Worm (Caenorhabditis elegans) whole organism, L4 larva: Measurements from ENCODE around the gene mig-18.

Experiments
- F10B5.3 ChIP-seq: sonication (generic microtip); optimal IDR thresholded peaks from 2 replicates; lab custom pipeline; 2016; ENCODE audit warnings: mild to moderate bottlenecking, missing genetic modification characterization, missing compliant biosample characterization
- F44E2.7 ChIP-seq: fragments of 200-800 bp; sonication (Bioruptor generic); IDR thresholded peaks from 2 replicates; pipeline ENCODE4 v2.1.2; 2022; ENCODE audit warnings: missing genetic modification characterization, missing compliant biosample characterization
- R02D3.7 ChIP-seq: fragments of 150-350 bp; sonication (generic microtip); optimal IDR thresholded peaks from 3 replicates; lab custom pipeline; 2014; ENCODE audit warnings: missing biosample characterization, missing genetic modification characterization
- T20F7.1 ChIP-seq: fragments of 200-800 bp; sonication (Bioruptor generic); optimal IDR thresholded peaks from 2 replicates; lab custom pipeline; 2018; ENCODE audit warnings: mild to moderate bottlenecking, missing genetic modification characterization, missing compliant biosample characterization
- T26A8.4 ChIP-seq: fragments of 200-800 bp; sonication (Bioruptor generic); IDR thresholded peaks from 2 replicates; pipeline ENCODE4 v1.3.6; 2022; ENCODE audit warnings: missing genetic modification characterization, missing compliant biosample characterization
- Y48G9A.11 ChIP-seq: fragments of 200-800 bp; sonication (Bioruptor generic); IDR thresholded peaks from 2 replicates; pipeline ENCODE4 v1.3.6; 2022; ENCODE audit warnings: missing genetic modification reagents, missing genetic modification characterization, missing compliant biosample characterization
- ZK337.2 ChIP-seq: fragments of 200-800 bp; sonication (Bioruptor generic); IDR thresholded peaks from 2 replicates; pipeline ENCODE4 v1.3.6; 2022; ENCODE audit warnings: missing genetic modification reagents, missing genetic modification characterization, missing compliant biosample characterization
- ZK546.5 ChIP-seq, 2 experiments: sonication (generic microtip); optimal IDR thresholded peaks; 2 replicates each; lab custom pipeline; 2017; ENCODE audit warnings: missing biosample characterization in 2 of 2, missing genetic modification characterization in 2 of 2
- aha-1 ChIP-seq: fragments of 150-350 bp; peaks from one replicate; lab custom pipeline; 2014; ENCODE audit warnings: missing biosample characterization, missing genetic modification characterization
- aly-2 ChIP-seq: sonication (generic microtip); optimal IDR thresholded peaks from 2 replicates; lab custom pipeline; 2018; ENCODE audit warnings: missing biosample characterization, missing genetic modification characterization
- ama-1 ChIP-seq: fragments of 150-350 bp; optimal IDR thresholded peaks from 2 replicates; lab custom pipeline; 2014; ENCODE audit warnings: inconsistent platforms, mixed read lengths
- ceh-32 ChIP-seq: sonication (generic microtip); optimal IDR thresholded peaks from 2 replicates; lab custom pipeline; 2016; ENCODE audit warnings: mild to moderate bottlenecking, missing genetic modification characterization, missing compliant biosample characterization; ENCODE audit not compliant: poor library complexity
- ceh-44 ChIP-seq: fragments of 200-800 bp; sonication (Bioruptor generic); IDR thresholded peaks from 2 replicates; pipeline ENCODE4 v1.3.6; 2022; ENCODE audit warnings: missing genetic modification reagents, missing genetic modification characterization, missing compliant biosample characterization
- ctbp-1 ChIP-seq: fragments of 200-800 bp; sonication (Bioruptor generic); IDR thresholded peaks from 2 replicates; pipeline ENCODE4 v1.3.6; 2022; ENCODE audit warnings: missing genetic modification reagents, missing genetic modification characterization, missing compliant biosample characterization
- daf-16 ChIP-seq, 3 experiments: sonication (generic microtip); optimal IDR thresholded peaks; 2 replicates each; lab custom pipeline; 2016 to 2017; ENCODE audit warnings: missing genetic modification characterization in 3 of 3, missing genetic modification reagents in 3 of 3, mild to moderate bottlenecking in 2 of 3, missing compliant biosample characterization in 2 of 3, missing biosample characterization in 1 of 3, moderate library complexity in 1 of 3
- dmd-6 ChIP-seq: fragments of 200-800 bp; sonication (Bioruptor generic); IDR thresholded peaks from 2 replicates; pipeline ENCODE4 v1.3.6; 2022; ENCODE audit warnings: missing genetic modification reagents, missing genetic modification characterization, missing compliant biosample characterization
- dmd-9 ChIP-seq: fragments of 200-800 bp; sonication (Bioruptor generic); IDR thresholded peaks from 2 replicates; pipeline ENCODE4 v1.3.6; 2022; ENCODE audit warnings: missing genetic modification reagents, missing genetic modification characterization, missing compliant biosample characterization
- dpl-1 ChIP-seq: fragments of 150-350 bp; optimal IDR thresholded peaks from 2 replicates; lab custom pipeline; 2014; ENCODE audit warnings: missing biosample characterization, missing genetic modification reagents, missing genetic modification characterization
- dve-1 ChIP-seq: sonication (generic microtip); optimal IDR thresholded peaks from 2 replicates; lab custom pipeline; 2017; ENCODE audit warnings: antibody characterized with exemption, mild to moderate bottlenecking, missing genetic modification characterization, missing compliant biosample characterization; ENCODE audit not compliant: insufficient read depth
- egl-43 ChIP-seq: fragments of 200-800 bp; sonication (Bioruptor generic); IDR thresholded peaks from 2 replicates; pipeline ENCODE4 v1.3.6; 2022; ENCODE audit warnings: missing genetic modification reagents, missing genetic modification characterization, missing compliant biosample characterization
- hlh-11 ChIP-seq: fragments of 200-800 bp; sonication (Bioruptor generic); optimal IDR thresholded peaks from 2 replicates; lab custom pipeline; 2018; ENCODE audit warnings: mild to moderate bottlenecking, missing genetic modification characterization, missing compliant biosample characterization
- jun-1 ChIP-seq: fragments of 150-350 bp; optimal IDR thresholded peaks from 2 replicates; lab custom pipeline; 2014; ENCODE audit warnings: missing biosample characterization, missing genetic modification reagents, missing genetic modification characterization
- lin-1 ChIP-seq: fragments of 200-800 bp; sonication (Bioruptor generic); IDR thresholded peaks from 2 replicates; pipeline ENCODE4 v1.3.6; 2022; ENCODE audit warnings: missing genetic modification reagents, missing genetic modification characterization, missing compliant biosample characterization
- lin-15B ChIP-seq: fragments of 150-350 bp; sonication (generic microtip); optimal IDR thresholded peaks from 3 replicates; lab custom pipeline; 2014; ENCODE audit warnings: missing biosample characterization, missing genetic modification characterization
- lin-29 ChIP-seq: fragments of 200-800 bp; sonication (Bioruptor generic); IDR thresholded peaks from 2 replicates; pipeline ENCODE4 v1.3.6; 2022; ENCODE audit warnings: missing genetic modification reagents, missing genetic modification characterization, missing compliant biosample characterization
- lin-38 ChIP-seq: fragments of 200-800 bp; sonication (Bioruptor generic); IDR thresholded peaks from 2 replicates; pipeline ENCODE4 v1.3.6; 2022; ENCODE audit warnings: missing genetic modification reagents, missing genetic modification characterization, missing compliant biosample characterization
- lin-39 ChIP-seq: fragments of 150-350 bp; optimal IDR thresholded peaks from 2 replicates; lab custom pipeline; 2014; ENCODE audit warnings: missing biosample characterization, missing genetic modification reagents, missing genetic modification characterization
- lir-3 ChIP-seq: sonication (generic microtip); optimal IDR thresholded peaks from 2 replicates; lab custom pipeline; 2016; ENCODE audit warnings: mild to moderate bottlenecking, missing genetic modification characterization, missing compliant biosample characterization
- madf-9 ChIP-seq: fragments of 200-800 bp; sonication (Bioruptor generic); conservative IDR thresholded peaks from 2 replicates; pipeline ENCODE4 v1.3.6; 2022; ENCODE audit warnings: missing genetic modification reagents, missing genetic modification characterization, missing compliant biosample characterization
- mdt-29 ChIP-seq: fragments of 200-800 bp; sonication (Bioruptor generic); IDR thresholded peaks from 2 replicates; pipeline ENCODE4 v1.3.6; 2022; ENCODE audit warnings: missing genetic modification reagents, missing genetic modification characterization, missing compliant biosample characterization
- mep-1 ChIP-seq: fragments of 150-350 bp; sonication (generic microtip); optimal IDR thresholded peaks from 3 replicates; lab custom pipeline; 2014; ENCODE audit warnings: missing biosample characterization, missing genetic modification characterization
- mes-2 ChIP-seq: sonication (generic microtip); optimal IDR thresholded peaks from 2 replicates; lab custom pipeline; 2016; ENCODE audit warnings: missing genotype, mild to moderate bottlenecking, missing genetic modification characterization, missing compliant biosample characterization; ENCODE audit not compliant: poor library complexity, severe bottlenecking
- mxl-3 ChIP-seq: fragments of 200-800 bp; sonication (Bioruptor generic); optimal IDR thresholded peaks from 2 replicates; lab custom pipeline; 2018; ENCODE audit warnings: mild to moderate bottlenecking, missing genetic modification characterization, missing compliant biosample characterization
- nhr-6 ChIP-seq: fragments of 150-350 bp; optimal IDR thresholded peaks from 2 replicates; lab custom pipeline; 2014; ENCODE audit warnings: missing biosample characterization, missing genetic modification characterization
- nhr-77 ChIP-seq: fragments of 150-350 bp; optimal IDR thresholded peaks from 2 replicates; lab custom pipeline; 2014; ENCODE audit warnings: missing biosample characterization, missing genetic modification characterization
- pha-4 ChIP-seq, 2 experiments: fragments of 150-350 bp in 1 of 2; fragments of 200-800 bp in 1 of 2; sonication (Bioruptor generic) in 1 of 2; IDR thresholded peaks in 1 of 2; optimal IDR thresholded peaks in 1 of 2; 2 replicates each; pipeline versions ENCODE4 v1.3.6 to Lab custom; 2014 to 2022; ENCODE audit warnings: missing genetic modification characterization in 2 of 2, missing genetic modification reagents in 2 of 2, missing biosample characterization in 1 of 2, missing compliant biosample characterization in 1 of 2
- pqm-1 ChIP-seq: sonication (generic microtip); optimal IDR thresholded peaks from 2 replicates; lab custom pipeline; 2017; ENCODE audit warnings: missing biosample characterization, missing genetic modification characterization
- rbr-2 ChIP-seq: sonication (generic microtip); optimal IDR thresholded peaks from 2 replicates; lab custom pipeline; 2016; ENCODE audit warnings: missing genotype, missing genetic modification characterization, missing compliant biosample characterization
- snpc-1.2 ChIP-seq: fragments of 200-800 bp; sonication (Bioruptor generic); IDR thresholded peaks from 2 replicates; pipeline ENCODE4 v1.3.6; 2022; ENCODE audit warnings: missing genetic modification reagents, missing genetic modification characterization, missing compliant biosample characterization
- unc-62 ChIP-seq, 3 experiments: fragments of 150-350 bp in 1 of 3; sonication (generic microtip); optimal IDR thresholded peaks in 2 of 3; peaks in 1 of 3; 1 replicate in 1 of 3; 2 replicates in 2 of 3; lab custom pipeline; 2014 to 2017; ENCODE audit warnings: missing biosample characterization in 3 of 3, missing genetic modification characterization in 3 of 3, missing genetic modification reagents in 3 of 3, missing genotype in 1 of 3
- zfp-2 ChIP-seq: sonication (generic microtip); optimal IDR thresholded peaks from 2 replicates; lab custom pipeline; 2016; ENCODE audit warnings: mild to moderate bottlenecking, missing genetic modification characterization, missing compliant biosample characterization
- zfp-3 ChIP-seq: fragments of 200-800 bp; sonication (Bioruptor generic); conservative IDR thresholded peaks from 2 replicates; pipeline ENCODE4 v1.3.6; 2022; ENCODE audit warnings: missing genetic modification reagents, missing genetic modification characterization, missing compliant biosample characterization
- ztf-11 ChIP-seq: fragments of 150-350 bp; optimal IDR thresholded peaks from 2 replicates; lab custom pipeline; 2014; ENCODE audit warnings: missing biosample characterization, missing genetic modification characterization

Gene mig-18

DNA sequence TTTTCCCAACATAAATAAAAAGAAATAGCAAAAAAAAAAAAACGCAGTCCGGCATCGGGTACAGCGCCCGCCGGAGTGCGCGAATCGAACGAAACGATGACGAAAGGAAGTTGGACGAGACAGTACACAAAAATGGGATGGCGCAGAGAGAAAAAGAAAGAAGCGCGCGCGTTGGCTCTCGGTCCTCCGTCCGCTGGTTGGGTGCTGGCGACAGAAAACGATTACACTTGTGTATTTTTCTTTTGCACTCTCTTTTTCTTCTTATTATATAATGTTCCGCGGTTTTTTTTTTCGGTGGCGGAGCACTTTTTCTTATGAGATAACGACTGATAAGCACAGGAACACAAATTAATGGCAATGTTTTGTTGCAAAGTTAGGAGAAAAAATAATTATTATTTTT is 25.8 kb upstream of the mig-18 start (continued):
- TF ChIP-seq nhr-77 (peak; percentile 51), daf-16 (GFP tag; optimal IDR thresholded peaks at IDR 0.05; lab: Kevin White, UChicago) (peak in 1 of 2 experiments; percentile 10), daf-16 (tag; optimal IDR thresholded peaks at IDR 0.05; lab: Kevin White, UChicago) (peak; percentile 87), mxl-3 (GFP tag; lab: Kevin White, UChicago) (no peak), dve-1 (tag; lab: Kevin White, UChicago) (peak; percentile 55), lin-39 (no peak), ztf-11 (no peak), ZK337.2 (GFP tag; lab: Robert Waterston, UW) (no peak), snpc-1.2 (no peak), T20F7.1 (GFP tag; lab: Kevin White, UChicago) (no peak), F10B5.3 (tag; lab: Kevin White, UChicago) (no peak), dmd-9 (GFP tag; lab: Robert Waterston, UW) (no peak), egl-43 (0 out of 2 replicates have a peak, but pooled peaks have one; percentile 63), madf-9 (no peak; the same call in 1 of the 2 replicates), dmd-6 (GFP tag; lab: Robert Waterston, UW) (peak; percentile 70), mdt-29 (no peak), hlh-11 (tag; lab: Kevin White, UChicago) (peak; percentile 87), pqm-1 (peak; percentile 79), pha-4 (GFP tag; IDR thresholded peaks at IDR 0.05; lab: Robert Waterston, UW) (peak; percentile 36; the same call in 1 of the 2 replicates), pha-4 (tag; optimal IDR thresholded peaks at IDR 0.05; lab: Kevin White, UChicago) (no peak), R02D3.7 (tag; lab: Kevin White, UChicago) (no peak), mep-1 (tag; lab: Kevin White, UChicago) (peak; percentile 69), aly-2 (tag; lab: Kevin White, UChicago) (no peak), dpl-1 (GFP tag; lab: Kevin White, UChicago) (no peak), lin-38 (GFP tag; lab: Robert Waterston, UW) (peak; percentile 33; the same call in 1 of the 2 replicates), rbr-2 (tag; lab: Kevin White, UChicago) (peak; percentile 65), Y48G9A.11 (GFP tag; lab: Robert Waterston, UW) (no peak), ceh-32 (no peak), F44E2.7 (GFP tag; lab: Robert Waterston, UW) (no peak), lin-1 (no peak), mes-2 (tag; lab: Kevin White, UChicago) (peak; percentile 50), unc-62 (GFP tag; optimal IDR thresholded peaks at IDR 0.05 in 1 of 2; lab: Kevin White, UChicago) (no peak), unc-62 (tag; optimal IDR thresholded peaks at IDR 0.05; lab: Kevin White, UChicago) (no peak), nhr-6 (no peak), ceh-44 (GFP tag; lab: Robert Waterston, UW) (no peak), aha-1 (peak; percentile 95), lin-15B (tag; lab: Kevin White, UChicago) (no peak), T26A8.4 (GFP tag; lab: Robert Waterston, UW) (no peak), lir-3 (tag; lab: Kevin White, UChicago) (no peak), ama-1 (lab: Kevin White, UChicago) (no peak), zfp-3 (GFP tag; lab: Robert Waterston, UW) (no peak), jun-1 (no peak), ctbp-1 (GFP tag; lab: Robert Waterston, UW) (0 out of 2 replicates have a peak, but pooled peaks have one; percentile 25), ZK546.5 (tag; optimal IDR thresholded peaks at IDR 0.05; lab: Kevin White, UChicago) (no peak), lin-29 (GFP tag; lab: Robert Waterston, UW) (no peak), zfp-2 (no peak)
